Worm (Caenorhabditis elegans) whole organism, L4 larva: Measurements from ENCODE around the gene C12D8.9.

Experiments
- arid-1 ChIP-seq: fragments of 200-800 bp; sonication (Bioruptor generic); conservative IDR thresholded peaks from 2 replicates; pipeline ENCODE4 v1.3.6; 2022; ENCODE audit warnings: missing genetic modification reagents, missing genetic modification characterization, missing compliant biosample characterization
- attf-4 ChIP-seq: sonication (generic microtip); optimal IDR thresholded peaks from 3 replicates; lab custom pipeline; 2017; ENCODE audit warnings: missing biosample characterization, missing genetic modification characterization
- dve-1 ChIP-seq: sonication (generic microtip); optimal IDR thresholded peaks from 2 replicates; lab custom pipeline; 2017; ENCODE audit warnings: antibody characterized with exemption, mild to moderate bottlenecking, missing genetic modification characterization, missing compliant biosample characterization; ENCODE audit not compliant: insufficient read depth
- lin-13 ChIP-seq: fragments of 150-350 bp; optimal IDR thresholded peaks from 2 replicates; lab custom pipeline; 2014; ENCODE audit warnings: missing biosample characterization, missing genetic modification reagents, missing genetic modification characterization
- lin-15B ChIP-seq: fragments of 150-350 bp; sonication (generic microtip); optimal IDR thresholded peaks from 3 replicates; lab custom pipeline; 2014; ENCODE audit warnings: missing biosample characterization, missing genetic modification characterization
- nhr-11 ChIP-seq: fragments of 150-350 bp; optimal IDR thresholded peaks from 2 replicates; lab custom pipeline; 2014; ENCODE audit warnings: missing biosample characterization, missing genetic modification characterization
- skn-1 ChIP-seq: fragments of 150-350 bp; optimal IDR thresholded peaks from 2 replicates; lab custom pipeline; 2014; ENCODE audit warnings: missing biosample characterization, missing genetic modification characterization

DNA sequence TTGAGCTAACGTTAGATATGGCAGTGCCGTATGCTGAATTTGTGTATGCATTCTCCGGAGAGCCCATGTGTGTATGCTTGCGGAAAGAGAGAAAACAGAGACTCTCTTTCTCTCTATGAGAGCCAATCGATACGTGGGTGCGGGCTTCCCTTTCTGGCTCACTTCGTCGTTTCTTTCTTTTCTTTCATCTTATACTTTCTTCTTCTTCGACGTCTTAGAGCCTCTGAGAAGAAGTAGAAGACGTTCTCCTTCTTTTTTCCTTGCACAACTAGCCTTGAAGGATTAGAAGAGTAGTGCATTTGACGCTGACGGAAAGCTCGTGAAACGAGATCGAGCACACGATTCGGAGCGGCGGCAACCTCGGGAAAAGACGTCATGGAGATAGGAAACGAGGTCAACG, 30.8 kb upstream of the C12D8.9 start:
- TF ChIP-seq attf-4 (tag; lab: Kevin White, UChicago) (no peak), lin-15B (no peak), lin-13 (GFP tag; lab: Kevin White, UChicago) (no peak), skn-1 (tag; lab: Kevin White, UChicago) (no peak), dve-1 (tag; lab: Kevin White, UChicago) (peak; percentile 13), arid-1 (GFP tag; lab: Robert Waterston, UW) (no peak), nhr-11 (tag; lab: Kevin White, UChicago) (no peak)
